Worm (Caenorhabditis elegans) whole organism, L2 larva: ENCODE data around the gene R04E5.7.

ENCODE experiments used
- C34F6.9 ChIP-seq: fragments of 150-350 bp; optimal IDR thresholded peaks from 2 replicates; lab custom pipeline; 2014; ENCODE audit warnings: missing biosample characterization, missing genetic modification characterization
- F13H6.1 ChIP-seq: sonication (generic microtip); optimal IDR thresholded peaks from 2 replicates; lab custom pipeline; 2016; ENCODE audit warnings: missing genetic modification characterization, missing compliant biosample characterization
- alr-1 ChIP-seq: fragments of 150-350 bp; optimal IDR thresholded peaks from 2 replicates; lab custom pipeline; 2014; ENCODE audit warnings: missing biosample characterization, missing genetic modification characterization
- aly-2 ChIP-seq: fragments of 150-350 bp; optimal IDR thresholded peaks from 2 replicates; lab custom pipeline; 2014; ENCODE audit warnings: missing biosample characterization, missing genetic modification characterization
- ama-1 ChIP-seq: fragments of 150-350 bp; optimal IDR thresholded peaks from 2 replicates; lab custom pipeline; 2018; ENCODE audit warnings: inconsistent platforms
- ceh-16 ChIP-seq: fragments of 150-350 bp; optimal IDR thresholded peaks from 2 replicates; lab custom pipeline; 2014; ENCODE audit warnings: missing biosample characterization, missing genetic modification characterization
- ceh-82 ChIP-seq: fragments of 150-350 bp; optimal IDR thresholded peaks from 2 replicates; lab custom pipeline; 2014; ENCODE audit warnings: missing biosample characterization, missing genetic modification characterization
- crh-2 ChIP-seq: sonication (generic microtip); optimal IDR thresholded peaks from 2 replicates; lab custom pipeline; 2017; ENCODE audit warnings: missing biosample characterization, missing genetic modification characterization
- dmd-4 ChIP-seq: sonication (generic microtip); optimal IDR thresholded peaks from 2 replicates; lab custom pipeline; 2017; ENCODE audit warnings: missing biosample characterization, missing genetic modification characterization
- elt-3 ChIP-seq: sonication (generic microtip); optimal IDR thresholded peaks from 2 replicates; lab custom pipeline; 2017; ENCODE audit warnings: missing biosample characterization, missing genetic modification characterization
- fos-1 ChIP-seq: fragments of 150-350 bp; optimal IDR thresholded peaks from 2 replicates; lab custom pipeline; 2014; ENCODE audit warnings: missing biosample characterization, missing genetic modification characterization
- gmeb-1 ChIP-seq: fragments of 150-350 bp; optimal IDR thresholded peaks from 2 replicates; lab custom pipeline; 2014; ENCODE audit warnings: missing biosample characterization, missing genetic modification characterization
- lin-11 ChIP-seq: fragments of 150-350 bp; sonication (generic microtip); optimal IDR thresholded peaks from 2 replicates; lab custom pipeline; 2014; ENCODE audit warnings: missing biosample characterization, missing genetic modification characterization, inconsistent platforms, mixed read lengths
- mab-5 ChIP-seq: fragments of 150-350 bp; optimal IDR thresholded peaks from 2 replicates; lab custom pipeline; 2014; ENCODE audit warnings: missing biosample characterization, missing genetic modification characterization
- nhr-12 ChIP-seq: fragments of 150-350 bp; optimal IDR thresholded peaks from 2 replicates; lab custom pipeline; 2014; ENCODE audit warnings: missing biosample characterization, missing genetic modification characterization
- nhr-129 ChIP-seq: fragments of 150-350 bp; optimal IDR thresholded peaks from 2 replicates; lab custom pipeline; 2014; ENCODE audit warnings: missing biosample characterization, missing genetic modification characterization
- nhr-21 ChIP-seq: fragments of 150-350 bp; optimal IDR thresholded peaks from 2 replicates; lab custom pipeline; 2014; ENCODE audit warnings: missing biosample characterization, missing genetic modification characterization
- nhr-237 ChIP-seq: fragments of 150-350 bp; optimal IDR thresholded peaks from 2 replicates; lab custom pipeline; 2014; ENCODE audit warnings: missing biosample characterization, missing genetic modification characterization
- sem-4 ChIP-seq: fragments of 150-350 bp; optimal IDR thresholded peaks from 2 replicates; lab custom pipeline; 2014; ENCODE audit warnings: missing biosample characterization, missing genetic modification reagents, missing genetic modification characterization
- sma-3 ChIP-seq: sonication (generic microtip); optimal IDR thresholded peaks from 2 replicates; lab custom pipeline; 2016; ENCODE audit warnings: missing genetic modification reagents, missing genetic modification characterization, missing compliant biosample characterization
- sma-9 ChIP-seq, 2 experiments: fragments of 150-350 bp in 1 of 2; sonication (generic microtip) in 1 of 2; optimal IDR thresholded peaks; 2 replicates each; lab custom pipeline; 2014 to 2016; ENCODE audit warnings: missing genetic modification characterization in 2 of 2, mild to moderate bottlenecking in 1 of 2, missing biosample characterization in 1 of 2, missing compliant biosample characterization in 1 of 2, missing genetic modification reagents in 1 of 2, moderate library complexity in 1 of 2
- snpc-4 ChIP-seq: fragments of 150-350 bp; optimal IDR thresholded peaks from 2 replicates; lab custom pipeline; 2014; ENCODE audit warnings: missing biosample characterization, missing genetic modification characterization
- unc-55 ChIP-seq: fragments of 150-350 bp; sonication (generic microtip); optimal IDR thresholded peaks from 3 replicates; lab custom pipeline; 2014; ENCODE audit warnings: missing biosample characterization, missing genetic modification reagents, missing genetic modification characterization
- unc-62 ChIP-seq: fragments of 150-350 bp; optimal IDR thresholded peaks from 2 replicates; lab custom pipeline; 2014; ENCODE audit warnings: missing biosample characterization, missing genetic modification reagents, missing genetic modification characterization
- ztf-11 ChIP-seq: sonication (generic microtip); optimal IDR thresholded peaks from 2 replicates; lab custom pipeline; 2017; ENCODE audit warnings: missing biosample characterization, missing genetic modification characterization

The R04E5.7 gene

ce11 chrX:8752546-8752945 is 44.5 kb downstream of the R04E5.7 start (continued):
- no peak for TF ChIP-seq sem-4 (tag; lab: Kevin White, UChicago)
- TF ChIP-seq unc-55 (GFP tag; lab: Kevin White, UChicago), result no peak
- no peak for TF ChIP-seq nhr-12 (tag; lab: Kevin White, UChicago)
- no peak for TF ChIP-seq elt-3
- no peak for TF ChIP-seq mab-5 (tag; lab: Kevin White, UChicago)
- TF ChIP-seq alr-1 (tag; lab: Kevin White, UChicago), result no peak
- TF ChIP-seq nhr-129, result peak; percentile 19
- TF ChIP-seq lin-11, result no peak
- no peak for TF ChIP-seq nhr-237 (tag; lab: Kevin White, UChicago)
- TF ChIP-seq unc-62 (GFP tag; lab: Kevin White, UChicago), result no peak
- no peak for TF ChIP-seq ztf-11
- no peak for TF ChIP-seq C34F6.9
- TF ChIP-seq ceh-82 (tag; lab: Kevin White, UChicago), result no peak

ce11 chrX:8750660-8751059 is 46.4 kb downstream of the R04E5.7 start, which contains the start of gene asns-2:
TSS of gene asns-2 (minus strand) at chrX:8750941.
- TF ChIP-seq aly-2 (tag; lab: Kevin White, UChicago) (no peak), unc-62 (GFP tag; lab: Kevin White, UChicago) (no peak), mab-5 (tag; lab: Kevin White, UChicago) (no peak), ama-1 (lab: Kevin White, UChicago) (peak; percentile 4)

ce11 chrX:8750209-8750608 is 46.9 kb downstream of the R04E5.7 start:
- TF ChIP-seq nhr-21 (tag; lab: Kevin White, UChicago) (peak; percentile 23), crh-2 (peak; percentile 49), gmeb-1 (tag; lab: Kevin White, UChicago) (peak; percentile 49), F13H6.1 (peak; percentile 26), sma-9 (GFP tag; optimal IDR thresholded peaks at IDR 0.05; lab: Kevin White, UChicago) (peak; percentile 94), sma-9 (tag; optimal IDR thresholded peaks at IDR 0.05; lab: Kevin White, UChicago) (no peak), dmd-4 (tag; lab: Kevin White, UChicago) (no peak), snpc-4 (tag; lab: Kevin White, UChicago) (no peak), nhr-129 (peak; percentile 37), fos-1 (tag; lab: Kevin White, UChicago) (peak; percentile 93), sma-3 (GFP tag; lab: Kevin White, UChicago) (peak; percentile 33), ceh-16 (no peak)
